Worm (Caenorhabditis elegans): ENCODE measurements around the gene pud-1.2.

DNA sequence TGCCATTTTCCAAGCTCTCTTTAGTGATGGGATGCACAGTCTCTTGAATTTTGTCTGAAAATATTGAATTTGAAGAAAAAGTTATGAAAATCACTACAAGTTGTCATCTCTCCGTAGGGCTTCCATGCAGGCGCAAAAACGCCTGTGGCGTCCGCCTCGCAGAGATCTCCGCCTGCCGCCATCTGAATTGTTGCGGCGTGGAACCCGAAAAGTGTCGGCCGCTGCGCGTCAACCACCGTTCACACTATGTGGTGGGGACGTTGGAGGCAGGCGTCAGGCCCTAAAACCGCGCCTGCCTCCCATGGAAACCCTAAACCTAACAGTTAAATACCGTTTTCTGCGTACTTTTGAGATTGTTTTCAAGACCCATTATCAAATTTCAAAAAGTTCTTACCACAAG, 19.7 kb upstream of the pud-1.2 start:
- no peak for TF ChIP-seq ama-1 (optimal IDR thresholded peaks at IDR 0.05)
- TF ChIP-seq hmg-4 (GFP tag; optimal IDR thresholded peaks at IDR 0.05) = no peak
- TF ChIP-seq aly-1 (tag; optimal IDR thresholded peaks at IDR 0.05) = no peak
- TF ChIP-seq ceh-36 (tag; optimal IDR thresholded peaks at IDR 0.05) = no peak
- no peak for TF ChIP-seq ceh-13 (GFP tag; optimal IDR thresholded peaks at IDR 0.05)
- TF ChIP-seq B0310.2 (tag; optimal IDR thresholded peaks at IDR 0.05) = no peak
- TF ChIP-seq scrt-1 (GFP tag; IDR thresholded peaks at IDR 0.05) = no peak
- no peak for TF ChIP-seq ets-7 (tag; optimal IDR thresholded peaks at IDR 0.05)
- TF ChIP-seq tbx-11 (GFP tag; IDR thresholded peaks at IDR 0.05) = no peak
- no peak for TF ChIP-seq flt-1 (GFP tag; IDR thresholded peaks at IDR 0.05)
- TF ChIP-seq sea-1 (GFP tag; conservative IDR thresholded peaks at IDR 0.05) = no peak

Data from whole organism, early embryonic.